Worm (Caenorhabditis elegans) whole organism, L3 larva: ENCODE measurements around the gene kcmf-1.

Experiments used
- R02D3.7 ChIP-seq: fragments of 150-350 bp; optimal IDR thresholded peaks from 2 replicates; lab custom pipeline; 2014; ENCODE audit warnings: missing biosample characterization, missing genetic modification characterization
- ZK546.5 ChIP-seq: sonication (generic microtip); optimal IDR thresholded peaks from 2 replicates; lab custom pipeline; 2017; ENCODE audit warnings: missing biosample characterization, missing genetic modification characterization
- aly-2 ChIP-seq: fragments of 150-350 bp; optimal IDR thresholded peaks from 2 replicates; lab custom pipeline; 2014; ENCODE audit warnings: missing biosample characterization, missing genetic modification characterization
- ceh-16 ChIP-seq: sonication (generic microtip); optimal IDR thresholded peaks from 2 replicates; lab custom pipeline; 2017; ENCODE audit warnings: missing biosample characterization, missing genetic modification characterization
- ceh-28 ChIP-seq: fragments of 150-350 bp; optimal IDR thresholded peaks from 2 replicates; lab custom pipeline; 2014; ENCODE audit warnings: missing biosample characterization, missing genetic modification reagents, missing genetic modification characterization
- ceh-82 ChIP-seq: fragments of 150-350 bp; optimal IDR thresholded peaks from 2 replicates; lab custom pipeline; 2014; ENCODE audit warnings: missing biosample characterization, missing genetic modification characterization
- ceh-9 ChIP-seq: sonication (generic microtip); optimal IDR thresholded peaks from 2 replicates; lab custom pipeline; 2018; ENCODE audit warnings: missing biosample characterization, missing genetic modification characterization
- daf-12 ChIP-seq: fragments of 150-350 bp; optimal IDR thresholded peaks from 2 replicates; lab custom pipeline; 2014; ENCODE audit warnings: missing biosample characterization, missing genetic modification reagents, missing genetic modification characterization
- egl-27 ChIP-seq: sonication (generic microtip); optimal IDR thresholded peaks from 4 replicates; lab custom pipeline; 2017; ENCODE audit warnings: missing biosample characterization, missing genetic modification reagents, missing genetic modification characterization
- egl-5 ChIP-seq: fragments of 150-350 bp; optimal IDR thresholded peaks from 2 replicates; lab custom pipeline; 2017; ENCODE audit warnings: missing biosample characterization, missing genetic modification reagents, missing genetic modification characterization, inconsistent platforms
- elt-1 ChIP-seq: fragments of 150-350 bp; optimal IDR thresholded peaks from 2 replicates; lab custom pipeline; 2014; ENCODE audit warnings: missing biosample characterization, missing genetic modification characterization
- elt-2 ChIP-seq: sonication (generic microtip); optimal IDR thresholded peaks from 2 replicates; lab custom pipeline; 2016; ENCODE audit warnings: missing genetic modification reagents, mild to moderate bottlenecking, missing genetic modification characterization, missing compliant biosample characterization
- elt-3 ChIP-seq, 3 experiments: fragments of 150-350 bp in 1 of 3; sonication (generic microtip) in 2 of 3; optimal IDR thresholded peaks; 2 replicates in 2 of 3; 4 replicates in 1 of 3; lab custom pipeline; 2014 to 2017; ENCODE audit warnings: missing biosample characterization in 3 of 3, missing genetic modification characterization in 3 of 3
- fkh-10 ChIP-seq: sonication (generic microtip); optimal IDR thresholded peaks from 2 replicates; lab custom pipeline; 2017; ENCODE audit warnings: missing biosample characterization, missing genetic modification reagents, missing genetic modification characterization
- fkh-2 ChIP-seq: fragments of 150-350 bp; optimal IDR thresholded peaks from 2 replicates; lab custom pipeline; 2014; ENCODE audit warnings: missing biosample characterization, missing genetic modification reagents, missing genetic modification characterization
- fos-1 ChIP-seq: fragments of 150-350 bp; optimal IDR thresholded peaks from 2 replicates; lab custom pipeline; 2014; ENCODE audit warnings: missing biosample characterization, missing genetic modification characterization
- hmg-11 ChIP-seq: sonication (generic microtip); optimal IDR thresholded peaks from 2 replicates; lab custom pipeline; 2016; ENCODE audit warnings: missing genetic modification characterization, missing compliant biosample characterization
- jun-1 ChIP-seq: fragments of 150-350 bp; optimal IDR thresholded peaks from 2 replicates; lab custom pipeline; 2014; ENCODE audit warnings: missing biosample characterization, missing genetic modification reagents, missing genetic modification characterization
- lin-15B ChIP-seq: fragments of 150-350 bp; optimal IDR thresholded peaks from 2 replicates; lab custom pipeline; 2014; ENCODE audit warnings: missing biosample characterization, missing genetic modification characterization
- mdl-1 ChIP-seq: fragments of 150-350 bp; optimal IDR thresholded peaks from 2 replicates; lab custom pipeline; 2014; ENCODE audit warnings: missing biosample characterization, missing genetic modification characterization
- mml-1 ChIP-seq: fragments of 150-350 bp; sonication (generic microtip); optimal IDR thresholded peaks from 3 replicates; lab custom pipeline; 2014; ENCODE audit warnings: missing biosample characterization, missing genetic modification characterization
- nfya-1 ChIP-seq: sonication (generic microtip); optimal IDR thresholded peaks from 2 replicates; lab custom pipeline; 2017; ENCODE audit warnings: missing genetic modification characterization, mild to moderate bottlenecking, missing compliant biosample characterization, antibody characterized with exemption, moderate library complexity; ENCODE audit not compliant: insufficient read depth
- nhr-12 ChIP-seq: fragments of 150-350 bp; optimal IDR thresholded peaks from 2 replicates; lab custom pipeline; 2014; ENCODE audit warnings: missing biosample characterization, missing genetic modification characterization
- nhr-237 ChIP-seq: fragments of 150-350 bp; optimal IDR thresholded peaks from 2 replicates; lab custom pipeline; 2014; ENCODE audit warnings: missing biosample characterization, missing genetic modification characterization
- nhr-28 ChIP-seq: fragments of 150-350 bp; optimal IDR thresholded peaks from 2 replicates; lab custom pipeline; 2014; ENCODE audit warnings: missing biosample characterization, missing genetic modification characterization
- nhr-43 ChIP-seq: sonication (generic microtip); optimal IDR thresholded peaks from 2 replicates; lab custom pipeline; 2016; ENCODE audit warnings: mild to moderate bottlenecking, missing genetic modification characterization, missing compliant biosample characterization; ENCODE audit not compliant: poor library complexity, severe bottlenecking
- nhr-76 ChIP-seq: fragments of 150-350 bp; sonication (generic microtip); optimal IDR thresholded peaks from 5 replicates; lab custom pipeline; 2014; ENCODE audit warnings: missing biosample characterization, missing genetic modification characterization
- pha-4 ChIP-seq: fragments of 150-350 bp; optimal IDR thresholded peaks from 2 replicates; lab custom pipeline; 2014; ENCODE audit warnings: missing biosample characterization, missing genetic modification reagents, missing genetic modification characterization
- sea-2 ChIP-seq: fragments of 150-350 bp; sonication (generic microtip); optimal IDR thresholded peaks from 4 replicates; lab custom pipeline; 2014; ENCODE audit warnings: missing biosample characterization, missing genetic modification reagents, missing genetic modification characterization
- skn-1 ChIP-seq: fragments of 150-350 bp; optimal IDR thresholded peaks from 2 replicates; lab custom pipeline; 2014; ENCODE audit warnings: missing biosample characterization, missing genetic modification characterization
- snpc-4 ChIP-seq: fragments of 150-350 bp; optimal IDR thresholded peaks from 2 replicates; lab custom pipeline; 2014; ENCODE audit warnings: missing biosample characterization, missing genetic modification characterization
- tbx-2 ChIP-seq: sonication (generic microtip); optimal IDR thresholded peaks from 2 replicates; lab custom pipeline; 2016; ENCODE audit warnings: mild to moderate bottlenecking, missing genetic modification characterization, missing compliant biosample characterization
- unc-62 ChIP-seq: fragments of 150-350 bp; sonication (generic microtip); optimal IDR thresholded peaks from 4 replicates; lab custom pipeline; 2014; ENCODE audit warnings: missing biosample characterization, missing genetic modification reagents, missing genetic modification characterization
- zag-1 ChIP-seq: fragments of 150-350 bp; optimal IDR thresholded peaks from 2 replicates; lab custom pipeline; 2014; ENCODE audit warnings: missing biosample characterization, missing genetic modification characterization
- ztf-4 ChIP-seq: fragments of 150-350 bp; optimal IDR thresholded peaks from 2 replicates; lab custom pipeline; 2014; ENCODE audit warnings: missing biosample characterization, missing genetic modification characterization

The kcmf-1 gene

ce11 chrIII:7837567-7837966 lies 8.4 kb downstream of the kcmf-1 start:
- no peak for TF ChIP-seq elt-1 (tag; lab: Kevin White, UChicago)
- TF ChIP-seq nhr-76 (tag; lab: Kevin White, UChicago), result no peak
- TF ChIP-seq daf-12 (tag; lab: Kevin White, UChicago), result no peak
- TF ChIP-seq fkh-10 (GFP tag; lab: Kevin White, UChicago), result no peak
- TF ChIP-seq nhr-43 (tag; lab: Kevin White, UChicago), result no peak
- TF ChIP-seq unc-62 (GFP tag; lab: Kevin White, UChicago), result no peak
- TF ChIP-seq fkh-2 (tag; lab: Kevin White, UChicago), result no peak
- TF ChIP-seq mml-1 (tag; lab: Kevin White, UChicago), result no peak
- no peak for TF ChIP-seq pha-4 (tag; lab: Kevin White, UChicago)
- TF ChIP-seq mdl-1, result no peak
- TF ChIP-seq lin-15B, result no peak
- no peak for TF ChIP-seq aly-2 (tag; lab: Kevin White, UChicago)
- TF ChIP-seq fos-1 (tag; lab: Kevin White, UChicago), result no peak

ce11 chrIII:7838907-7839642 lies 9.9 kb downstream of the kcmf-1 start, which contains the start of gene ceh-23:
TSS of gene ceh-23 (plus strand) at chrIII:7839592.
- no peak for TF ChIP-seq ceh-9 (tag; lab: Kevin White, UChicago)
- TF ChIP-seq ztf-4 (tag; lab: Kevin White, UChicago), result no peak
- TF ChIP-seq jun-1 (tag; lab: Kevin White, UChicago), result no peak
- no peak for TF ChIP-seq elt-2 (tag; lab: Kevin White, UChicago)
- TF ChIP-seq sea-2, result no peak
- no peak for TF ChIP-seq ceh-28 (tag; lab: Kevin White, UChicago)
- TF ChIP-seq nhr-12 (tag; lab: Kevin White, UChicago), result no peak
- no peak for TF ChIP-seq nhr-237
- no peak for TF ChIP-seq fkh-2 (tag; lab: Kevin White, UChicago)
- TF ChIP-seq zag-1 (tag; lab: Kevin White, UChicago), result no peak
- TF ChIP-seq nhr-28 (tag; lab: Kevin White, UChicago), result no peak

ce11 chrIII:7843536-7843935 lies 14.3 kb downstream of the kcmf-1 start, which contains the start of gene ZK652.8:
TSS of gene ZK652.8 (minus strand) at chrIII:7843636.
- TF ChIP-seq ZK546.5 (tag; lab: Kevin White, UChicago) (no peak), ceh-82 (tag; lab: Kevin White, UChicago) (no peak), aly-2 (tag; lab: Kevin White, UChicago) (no peak), jun-1 (tag; lab: Kevin White, UChicago) (no peak), mdl-1 (no peak), elt-3 (tag; optimal IDR thresholded peaks at IDR 0.05; lab: Kevin White, UChicago) (no peak), skn-1 (tag; lab: Kevin White, UChicago) (no peak), unc-62 (GFP tag; lab: Kevin White, UChicago) (no peak), snpc-4 (tag; lab: Kevin White, UChicago) (no peak), nhr-76 (tag; lab: Kevin White, UChicago) (no peak), egl-27 (tag; lab: Kevin White, UChicago) (no peak), tbx-2 (tag; lab: Kevin White, UChicago) (no peak), fkh-10 (GFP tag; lab: Kevin White, UChicago) (no peak), hmg-11 (no peak), ceh-16 (tag; lab: Kevin White, UChicago) (no peak), ceh-28 (tag; lab: Kevin White, UChicago) (no peak)

ce11 chrIII:7848173-7848572 lies 19.0 kb downstream of the kcmf-1 start:
- TF ChIP-seq nfya-1 (tag; lab: Kevin White, UChicago) (peak; percentile 29), R02D3.7 (tag; lab: Kevin White, UChicago) (no peak), ceh-9 (tag; lab: Kevin White, UChicago) (no peak), ceh-16 (tag; lab: Kevin White, UChicago) (no peak), egl-5 (tag; lab: Kevin White, UChicago) (peak; percentile 6), ZK546.5 (tag; lab: Kevin White, UChicago) (no peak)
